Worm (Caenorhabditis elegans): Measurements from ENCODE around the gene srw-12.

srw-12 gene

ce11 chrV:15190903-15191302, 47.5 kb downstream of the srw-12 start, which contains the start of gene Y75B12B.11 (continued):
- TF ChIP-seq sox-2 (GFP tag; IDR thresholded peaks at IDR 0.05) (peak; percentile 62; the same call in 1 of the 2 replicates), K02D7.2 (tag; optimal IDR thresholded peaks at IDR 0.05) (peak; percentile 85), pha-2 (tag; optimal IDR thresholded peaks at IDR 0.05) (peak; percentile 90), pha-4 (tag; optimal IDR thresholded peaks at IDR 0.05) (no peak), unc-42 (tag; optimal IDR thresholded peaks at IDR 0.05) (no peak), ztf-16 (tag; optimal IDR thresholded peaks at IDR 0.05) (peak; percentile 84), zip-5 (tag; optimal IDR thresholded peaks at IDR 0.05) (peak; percentile 50), ceh-6 (GFP tag; optimal IDR thresholded peaks at IDR 0.05) (peak; percentile 87), ahr-1 (tag; optimal IDR thresholded peaks at IDR 0.05) (peak; percentile 71), mec-3 (tag; optimal IDR thresholded peaks at IDR 0.05; ENCODE audit: borderline replicate concordance) (peak; percentile 26), fax-1 (tag; optimal IDR thresholded peaks at IDR 0.05) (peak; percentile 82), ceh-31 (tag; optimal IDR thresholded peaks at IDR 0.05) (peak; percentile 75), pros-1 (tag; optimal IDR thresholded peaks at IDR 0.05) (peak; percentile 47), ceh-30 (tag; optimal IDR thresholded peaks at IDR 0.05) (peak; percentile 82), tbx-7 (tag; optimal IDR thresholded peaks at IDR 0.05) (peak; percentile 59), nhr-232 (tag; optimal IDR thresholded peaks at IDR 0.05) (peak; percentile 84), sdc-2 (tag; optimal IDR thresholded peaks at IDR 0.05) (peak; percentile 84), ceh-14 (tag; optimal IDR thresholded peaks at IDR 0.05) (peak; percentile 93), ceh-24 (tag; optimal IDR thresholded peaks at IDR 0.05) (peak; percentile 84), che-1 (tag; optimal IDR thresholded peaks at IDR 0.05) (peak; percentile 90), unc-3 (GFP tag; conservative IDR thresholded peaks at IDR 0.05) (peak; percentile 54; the same call in 1 of the 2 replicates), unc-3 (tag; optimal IDR thresholded peaks at IDR 0.05) (peak; percentile 71), ref-2 (tag; optimal IDR thresholded peaks at IDR 0.05) (peak; percentile 87), gmeb-2 (tag; optimal IDR thresholded peaks at IDR 0.05) (peak; percentile 80), C38D4.7 (GFP tag; optimal IDR thresholded peaks at IDR 0.05) (peak; percentile 86), ama-1 (optimal IDR thresholded peaks at IDR 0.05) (no peak), rnt-1 (tag; optimal IDR thresholded peaks at IDR 0.05) (peak; percentile 76), ceh-45 (GFP tag; IDR thresholded peaks at IDR 0.05) (peak; percentile 81), unc-55 (GFP tag; optimal IDR thresholded peaks at IDR 0.05) (peak; percentile 8), ceh-18 (tag; optimal IDR thresholded peaks at IDR 0.05) (peak; percentile 78), ttx-3 (tag; optimal IDR thresholded peaks at IDR 0.05) (peak; percentile 87), T23F11.4 (GFP tag; optimal IDR thresholded peaks at IDR 0.05) (peak; percentile 89), ceh-2 (tag; optimal IDR thresholded peaks at IDR 0.05) (peak; percentile 88), npax-4 (tag; optimal IDR thresholded peaks at IDR 0.05) (peak; percentile 74), sox-4 (tag; optimal IDR thresholded peaks at IDR 0.05) (peak; percentile 87), C08G9.2 (tag; optimal IDR thresholded peaks at IDR 0.05) (peak; percentile 82), ceh-22 (tag; optimal IDR thresholded peaks at IDR 0.05) (no peak), hlh-8 (tag; optimal IDR thresholded peaks at IDR 0.05) (peak; percentile 84), pax-1 (tag; optimal IDR thresholded peaks at IDR 0.05) (no peak), unc-86 (tag; optimal IDR thresholded peaks at IDR 0.05) (peak; percentile 79), Y22D7AL.16 (tag; optimal IDR thresholded peaks at IDR 0.05) (peak; percentile 77), pag-3 (tag; optimal IDR thresholded peaks at IDR 0.05; ENCODE audit: borderline replicate concordance) (no peak), dve-1 (tag; optimal IDR thresholded peaks at IDR 0.05) (peak; percentile 87), fkh-6 (tag; optimal IDR thresholded peaks at IDR 0.05) (peak; percentile 86), hlh-15 (tag; optimal IDR thresholded peaks at IDR 0.05) (peak; percentile 80)

- TF ChIP-seq unc-42 (tag; optimal IDR thresholded peaks at IDR 0.05): peak; percentile 76
- TF ChIP-seq dve-1 (tag; optimal IDR thresholded peaks at IDR 0.05): peak; percentile 58
- peak; percentile 16 for TF ChIP-seq tbx-2 (tag; optimal IDR thresholded peaks at IDR 0.05)
- TF ChIP-seq nfya-1 (tag; optimal IDR thresholded peaks at IDR 0.05): peak; percentile 66
- TF ChIP-seq gmeb-2 (tag; optimal IDR thresholded peaks at IDR 0.05): no peak
- TF ChIP-seq unc-86 (tag; optimal IDR thresholded peaks at IDR 0.05): no peak
- no peak for TF ChIP-seq mec-3 (tag; optimal IDR thresholded peaks at IDR 0.05; ENCODE audit: borderline replicate concordance)
- no peak for TF ChIP-seq unc-3 (GFP tag; conservative IDR thresholded peaks at IDR 0.05)
- no peak for TF ChIP-seq unc-3 (tag; optimal IDR thresholded peaks at IDR 0.05)
- TF ChIP-seq T23F11.4 (GFP tag; optimal IDR thresholded peaks at IDR 0.05): no peak
- peak; percentile 12 for TF ChIP-seq pros-1 (tag; optimal IDR thresholded peaks at IDR 0.05)
- TF ChIP-seq ceh-31 (tag; optimal IDR thresholded peaks at IDR 0.05): peak; percentile 63
- peak; percentile 30 for TF ChIP-seq ceh-48 (tag; optimal IDR thresholded peaks at IDR 0.05)
- peak; percentile 40 for TF ChIP-seq unc-55 (GFP tag; optimal IDR thresholded peaks at IDR 0.05)
- TF ChIP-seq ceh-18 (tag; optimal IDR thresholded peaks at IDR 0.05): peak; percentile 36
Observed at ce11 chrV:15189567-15189966, 48.9 kb downstream of the srw-12 start, which contains the start of gene cyn-3. TSS of gene cyn-3 (plus strand) at chrV:15189927.
